Fruit fly (Drosophila melanogaster) whole organism, embryonic: Measurements from ENCODE around the gene Rnf146.

Experiments used
- Aef1 ChIP-seq: fragments of 200-800 bp; sonication (Bioruptor generic); IDR thresholded peaks from 3 replicates; pipeline ENCODE4 v1.3.6; 2022; ENCODE audit warnings: missing biosample characterization, missing genetic modification characterization
- Bdp1 ChIP-seq: fragments of 200-800 bp; sonication (Bioruptor generic); optimal IDR thresholded peaks from 3 replicates; lab custom pipeline; 2016; ENCODE audit warnings: missing biosample characterization, missing genetic modification characterization
- Bgb ChIP-seq: fragments of 200-800 bp; sonication (Bioruptor generic); IDR thresholded peaks from 2 replicates; pipeline ENCODE4 v1.3.6; 2022; ENCODE audit warnings: missing biosample characterization, missing genetic modification characterization; ENCODE audit not compliant: partially characterized antibody
- CG10431 ChIP-seq: fragments of 200-800 bp; sonication (Bioruptor generic); optimal IDR thresholded peaks from 3 replicates; lab custom pipeline; 2018; ENCODE audit warnings: missing biosample characterization, mild to moderate bottlenecking, missing genetic modification characterization
- CG13296 ChIP-seq: fragments of 200-800 bp; sonication (Bioruptor generic); optimal IDR thresholded peaks from 3 replicates; lab custom pipeline; 2018; ENCODE audit warnings: missing biosample characterization, mild to moderate bottlenecking, missing genetic modification characterization
- CG14441 ChIP-seq: fragments of 200-800 bp; sonication (Bioruptor generic); IDR thresholded peaks from 2 replicates; pipeline ENCODE4 v1.3.6; 2022; ENCODE audit warnings: missing biosample characterization, missing genetic modification characterization
- CG14710 ChIP-seq: fragments of 200-800 bp; sonication (Bioruptor generic); optimal IDR thresholded peaks from 3 replicates; lab custom pipeline; 2019; ENCODE audit warnings: missing biosample characterization, mild to moderate bottlenecking, missing genetic modification characterization, moderate library complexity
- CG14965 ChIP-seq: fragments of 200-800 bp; sonication (Bioruptor generic); optimal IDR thresholded peaks from 2 replicates; lab custom pipeline; 2016; ENCODE audit warnings: missing biosample characterization, missing genetic modification characterization, borderline replicate concordance
- CG1647 ChIP-seq: fragments of 200-800 bp; sonication (Bioruptor generic); optimal IDR thresholded peaks from 3 replicates; lab custom pipeline; 2016; ENCODE audit warnings: missing biosample characterization, missing genetic modification characterization
- CG16779 ChIP-seq: fragments of 200-800 bp; sonication (Bioruptor generic); IDR thresholded peaks from 2 replicates; pipeline ENCODE4 v1.3.6; 2022; ENCODE audit warnings: missing biosample characterization, missing genetic modification characterization
- CG17359 ChIP-seq: fragments of 200-800 bp; sonication (Bioruptor generic); optimal IDR thresholded peaks from 3 replicates; lab custom pipeline; 2018; ENCODE audit warnings: missing biosample characterization, mild to moderate bottlenecking, missing genetic modification characterization, moderate library complexity
- CG1792 ChIP-seq: fragments of 200-800 bp; sonication (Bioruptor generic); optimal IDR thresholded peaks from 2 replicates; lab custom pipeline; 2016; ENCODE audit warnings: missing biosample characterization, missing genetic modification characterization
- CG2129 ChIP-seq: fragments of 200-800 bp; sonication (Bioruptor generic); IDR thresholded peaks from 2 replicates; pipeline ENCODE4 v1.3.6; 2022; ENCODE audit warnings: missing biosample characterization, missing genetic modification characterization; ENCODE audit not compliant: partially characterized antibody
- CG32772 ChIP-seq: fragments of 200-800 bp; sonication (Bioruptor generic); IDR thresholded peaks from 2 replicates; pipeline ENCODE4 v1.3.6; 2022; ENCODE audit warnings: missing biosample characterization, missing genetic modification characterization
- CG4820 ChIP-seq: fragments of 200-800 bp; sonication (Bioruptor generic); optimal IDR thresholded peaks from 3 replicates; lab custom pipeline; 2016; ENCODE audit warnings: missing biosample characterization, missing genetic modification characterization
- CG6683 ChIP-seq: fragments of 200-800 bp; sonication (Bioruptor generic); optimal IDR thresholded peaks from 2 replicates; lab custom pipeline; 2017; ENCODE audit warnings: missing biosample characterization, mild to moderate bottlenecking, missing genetic modification characterization, missing genetic modification reagents
- CG7786 ChIP-seq: fragments of 200-800 bp; sonication (Bioruptor generic); optimal IDR thresholded peaks from 2 replicates; lab custom pipeline; 2016; ENCODE audit warnings: missing biosample characterization, missing genetic modification characterization
- CG7839 ChIP-seq: fragments of 200-800 bp; sonication (Bioruptor generic); optimal IDR thresholded peaks from 3 replicates; lab custom pipeline; 2018; ENCODE audit warnings: missing biosample characterization, mild to moderate bottlenecking, missing genetic modification characterization, moderate library complexity
- CG7928 ChIP-seq: fragments of 200-800 bp; sonication (Bioruptor generic); optimal IDR thresholded peaks from 2 replicates; lab custom pipeline; 2017; ENCODE audit warnings: missing biosample characterization, mild to moderate bottlenecking, missing genetic modification characterization
- CG8290 ChIP-seq, 3 experiments: fragments of 200-800 bp; sonication (Bioruptor generic); optimal IDR thresholded peaks; 2 replicates each; lab custom pipeline; 2016 to 2019; ENCODE audit warnings: missing biosample characterization in 3 of 3, missing genetic modification characterization in 3 of 3, mild to moderate bottlenecking in 2 of 3, moderate library complexity in 1 of 3
- CG8359 ChIP-seq: fragments of 200-800 bp; sonication (Bioruptor generic); optimal IDR thresholded peaks from 2 replicates; lab custom pipeline; 2017; ENCODE audit warnings: missing biosample characterization, mild to moderate bottlenecking, missing genetic modification characterization, borderline replicate concordance
- CG8478 ChIP-seq: fragments of >200 bp; optimal IDR thresholded peaks from 2 replicates; lab custom pipeline; 2018
- CG9609 ChIP-seq: fragments of 200-800 bp; sonication (Bioruptor generic); optimal IDR thresholded peaks from 3 replicates; lab custom pipeline; 2016; ENCODE audit warnings: missing biosample characterization, missing genetic modification characterization
- D19A ChIP-seq: fragments of 200-800 bp; optimal IDR thresholded peaks from 3 replicates; lab custom pipeline; 2019; ENCODE audit warnings: missing biosample characterization, mild to moderate bottlenecking, missing genetic modification characterization, moderate library complexity
- GATAe ChIP-seq: fragments of 200-800 bp; sonication (Bioruptor generic); conservative IDR thresholded peaks from 2 replicates; pipeline ENCODE4 v1.3.6; 2022; ENCODE audit warnings: missing biosample characterization, missing genetic modification characterization
- HLHmδ ChIP-seq: fragments of 200-800 bp; sonication (Bioruptor generic); optimal IDR thresholded peaks from 2 replicates; lab custom pipeline; 2018; ENCODE audit warnings: missing biosample characterization, mild to moderate bottlenecking, missing genetic modification characterization, moderate library complexity
- Hr39 ChIP-seq: fragments of >200 bp; optimal IDR thresholded peaks from 2 replicates; lab custom pipeline; 2017
- Nf-YA ChIP-seq: fragments of 200-800 bp; sonication (Bioruptor generic); IDR thresholded peaks from 2 replicates; pipeline ENCODE4 v1.3.6; 2022; ENCODE audit warnings: missing biosample characterization, missing genetic modification characterization
- Nf-YB ChIP-seq: fragments of 200-800 bp; sonication (Bioruptor generic); optimal IDR thresholded peaks from 3 replicates; lab custom pipeline; 2019; ENCODE audit warnings: missing biosample characterization, mild to moderate bottlenecking, missing genetic modification characterization, moderate library complexity
- Rfx ChIP-seq: fragments of 200-800 bp; sonication (Bioruptor generic); IDR thresholded peaks from 2 replicates; pipeline ENCODE4 v1.3.6; 2022; ENCODE audit warnings: missing biosample characterization, missing genetic modification characterization
- Sry-β ChIP-seq: fragments of 200-800 bp; sonication (Bioruptor generic); optimal IDR thresholded peaks from 2 replicates; lab custom pipeline; 2018; ENCODE audit warnings: missing biosample characterization, mild to moderate bottlenecking, missing genetic modification characterization, moderate library complexity
- YL-1 ChIP-seq: fragments of 200-800 bp; sonication (Bioruptor generic); optimal IDR thresholded peaks from 3 replicates; lab custom pipeline; 2017; ENCODE audit warnings: missing biosample characterization, mild to moderate bottlenecking, missing genetic modification characterization
- br ChIP-seq: fragments of >200 bp; optimal IDR thresholded peaks from 2 replicates; lab custom pipeline; 2017
- btn ChIP-seq: fragments of 200-800 bp; sonication (Bioruptor generic); optimal IDR thresholded peaks from 2 replicates; lab custom pipeline; 2016; ENCODE audit warnings: missing biosample characterization, missing genetic modification characterization
- cato ChIP-seq: fragments of 200-800 bp; sonication (Bioruptor generic); optimal IDR thresholded peaks from 2 replicates; lab custom pipeline; 2016; ENCODE audit warnings: missing biosample characterization, missing genetic modification characterization, borderline replicate concordance
- dan ChIP-seq: fragments of 200-800 bp; sonication (Bioruptor generic); IDR thresholded peaks from 2 replicates; pipeline ENCODE4 v1.3.6; 2022; ENCODE audit warnings: missing biosample characterization, missing genetic modification characterization
- dati ChIP-seq: fragments of 200-800 bp; sonication (Bioruptor generic); IDR thresholded peaks from 2 replicates; pipeline ENCODE4 v1.3.6; 2022; ENCODE audit warnings: missing biosample characterization, missing genetic modification characterization
- disco-r ChIP-seq: fragments of 200-800 bp; sonication (Bioruptor generic); optimal IDR thresholded peaks from 2 replicates; lab custom pipeline; 2016; ENCODE audit warnings: missing biosample characterization, missing genetic modification characterization
- gcm ChIP-seq: fragments of 200-800 bp; sonication (Bioruptor generic); optimal IDR thresholded peaks from 2 replicates; lab custom pipeline; 2019; ENCODE audit warnings: missing biosample characterization, mild to moderate bottlenecking, missing genetic modification characterization, moderate library complexity
- gem ChIP-seq: fragments of 200-800 bp; sonication (Bioruptor generic); optimal IDR thresholded peaks from 2 replicates; lab custom pipeline; 2019; ENCODE audit warnings: missing biosample characterization, mild to moderate bottlenecking, missing genetic modification characterization, moderate library complexity
- gro ChIP-seq: fragments of 200-800 bp; sonication (Bioruptor generic); optimal IDR thresholded peaks from 2 replicates; lab custom pipeline; 2016; ENCODE audit warnings: missing biosample characterization, missing genetic modification characterization
- kah ChIP-seq: fragments of 200-800 bp; sonication (Bioruptor generic); optimal IDR thresholded peaks from 2 replicates; lab custom pipeline; 2018; ENCODE audit warnings: missing biosample characterization, mild to moderate bottlenecking, missing genetic modification characterization
- oc ChIP-seq: fragments of 200-800 bp; sonication (Bioruptor generic); optimal IDR thresholded peaks from 2 replicates; lab custom pipeline; 2018; ENCODE audit warnings: missing biosample characterization, mild to moderate bottlenecking, missing genetic modification characterization, moderate library complexity
- onecut ChIP-seq: fragments of 200-800 bp; sonication (Bioruptor generic); IDR thresholded peaks from 2 replicates; pipeline ENCODE4 v1.3.6; 2022; ENCODE audit warnings: missing biosample characterization, missing genetic modification characterization
- peb ChIP-seq: fragments of 200-800 bp; sonication (Bioruptor generic); IDR thresholded peaks from 2 replicates; pipeline ENCODE4 v1.3.6; 2022; ENCODE audit warnings: missing biosample characterization, missing genetic modification characterization
- rib ChIP-seq: fragments of 200-800 bp; sonication (Bioruptor generic); IDR thresholded peaks from 2 replicates; pipeline ENCODE4 v1.3.6; 2022; ENCODE audit warnings: missing biosample characterization, missing genetic modification characterization
- row ChIP-seq: fragments of 200-800 bp; sonication (Bioruptor generic); IDR thresholded peaks from 3 replicates; pipeline ENCODE4 v1.3.6; 2022; ENCODE audit warnings: missing biosample characterization, missing genetic modification characterization
- run ChIP-seq: fragments of 200-800 bp; sonication (Bioruptor generic); optimal IDR thresholded peaks from 3 replicates; lab custom pipeline; 2018; ENCODE audit warnings: missing biosample characterization, mild to moderate bottlenecking, missing genetic modification characterization
- scrt ChIP-seq: fragments of 200-800 bp; sonication (Bioruptor generic); optimal IDR thresholded peaks from 2 replicates; lab custom pipeline; 2018; ENCODE audit warnings: missing biosample characterization, mild to moderate bottlenecking, missing genetic modification characterization, moderate library complexity
- sisA ChIP-seq: fragments of 200-800 bp; sonication (Bioruptor generic); IDR thresholded peaks from 2 replicates; pipeline ENCODE4 v1.3.6; 2022; ENCODE audit warnings: missing biosample characterization, missing genetic modification characterization
- sug ChIP-seq: fragments of 200-800 bp; optimal IDR thresholded peaks from 2 replicates; lab custom pipeline; 2019; ENCODE audit warnings: missing biosample characterization, mild to moderate bottlenecking, missing genetic modification characterization, moderate library complexity
- toy ChIP-seq: fragments of 200-800 bp; sonication (Bioruptor generic); IDR thresholded peaks from 2 replicates; pipeline ENCODE4 v1.3.6; 2022; ENCODE audit warnings: missing biosample characterization, missing genetic modification characterization
- yki ChIP-seq: fragments of >200 bp; optimal IDR thresholded peaks from 3 replicates; lab custom pipeline; 2018

The Rnf146 gene

DNA sequence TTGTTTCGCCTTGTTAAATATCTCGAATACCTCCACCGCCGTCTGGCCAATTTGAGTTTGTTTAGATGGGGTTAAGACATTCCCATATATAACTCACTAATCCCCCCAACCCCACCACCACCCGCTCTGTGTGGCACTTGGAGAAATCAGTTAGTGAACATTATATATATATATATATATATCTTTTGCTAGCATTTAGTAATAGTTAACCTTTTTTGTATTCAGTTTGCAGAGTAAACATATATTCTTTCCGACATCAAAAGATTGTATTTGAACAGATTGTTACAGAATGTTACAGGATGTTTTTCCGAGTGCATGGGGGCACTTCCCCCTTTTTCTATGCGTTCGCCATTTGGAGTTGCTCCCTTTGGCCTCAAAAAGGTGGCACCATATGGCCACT lies 27.9 kb upstream of the Rnf146 start (continued):
- TF ChIP-seq YL-1 = no peak
- TF ChIP-seq kah (GFP tag; lab: Kevin White, UChicago) = no peak
- TF ChIP-seq br (lab: Kevin White, UChicago) = no peak
- 0 out of 2 replicates have a peak, but pooled peaks have one; percentile 13 for TF ChIP-seq CG14441 (GFP tag; lab: Robert Waterston, UW)
- no peak for TF ChIP-seq oc (tag; lab: Kevin White, UChicago)
- TF ChIP-seq scrt = no peak
- no peak for TF ChIP-seq gro (GFP tag; lab: Kevin White, UChicago)
- no peak for TF ChIP-seq Sry-β (GFP tag; lab: Kevin White, UChicago)
- no peak for TF ChIP-seq Aef1
- no peak for TF ChIP-seq CG8290 (GFP tag; optimal IDR thresholded peaks at IDR 0.05; lab: Kevin White, UChicago)
- no peak for TF ChIP-seq CG8290 (tag; optimal IDR thresholded peaks at IDR 0.05; lab: Kevin White, UChicago)
- no peak for TF ChIP-seq Nf-YA (GFP tag; lab: Robert Waterston, UW)
- no peak for TF ChIP-seq GATAe (GFP tag; lab: Robert Waterston, UW)
- peak; percentile 37 for TF ChIP-seq CG17359 (tag; lab: Kevin White, UChicago)
- TF ChIP-seq run (tag; lab: Kevin White, UChicago) = no peak
- TF ChIP-seq sug = no peak
- TF ChIP-seq HLHmδ (GFP tag; lab: Kevin White, UChicago) = no peak
- no peak for TF ChIP-seq CG2129 (GFP tag; lab: Robert Waterston, UW)
- TF ChIP-seq Hr39 (lab: Kevin White, UChicago) = no peak
- no peak for TF ChIP-seq gcm (GFP tag; lab: Kevin White, UChicago)
- no peak for TF ChIP-seq Rfx (GFP tag; lab: Robert Waterston, UW)
- TF ChIP-seq dan = 0 out of 2 replicates have a peak, but pooled peaks have one; percentile 9
- peak; percentile 16 for TF ChIP-seq CG4820
- TF ChIP-seq CG14965 (GFP tag; lab: Kevin White, UChicago) = no peak
- no peak for TF ChIP-seq cato
- peak; percentile 65 for TF ChIP-seq sisA (GFP tag; lab: Robert Waterston, UW)
- peak; percentile 38 for TF ChIP-seq CG14710 (tag; lab: Kevin White, UChicago)
- no peak for TF ChIP-seq CG6683 (GFP tag; lab: Kevin White, UChicago)
- no peak for TF ChIP-seq peb (GFP tag; lab: Robert Waterston, UW)
- no peak for TF ChIP-seq CG13296 (GFP tag; lab: Kevin White, UChicago)
- no peak for TF ChIP-seq onecut (GFP tag; lab: Robert Waterston, UW)
- no peak for TF ChIP-seq CG9609 (GFP tag; lab: Kevin White, UChicago)
- no peak for TF ChIP-seq CG8359 (GFP tag; lab: Kevin White, UChicago)
- no peak for TF ChIP-seq CG1647 (GFP tag; lab: Kevin White, UChicago)
- TF ChIP-seq disco-r (GFP tag; lab: Kevin White, UChicago) = no peak
- TF ChIP-seq Bdp1 = no peak
- no peak for TF ChIP-seq CG10431 (GFP tag; lab: Kevin White, UChicago)
- peak; percentile 67 for TF ChIP-seq gem
- no peak for TF ChIP-seq CG7786 (GFP tag; lab: Kevin White, UChicago)
- peak; percentile 52 for TF ChIP-seq CG7839 (tag; lab: Kevin White, UChicago)
- no peak for TF ChIP-seq yki (lab: Kevin White, UChicago)
- TF ChIP-seq CG32772 (GFP tag; lab: Robert Waterston, UW) = peak; percentile 57
- TF ChIP-seq D19A (tag; lab: Kevin White, UChicago) = peak; percentile 32
- no peak for TF ChIP-seq CG1792 (GFP tag; lab: Kevin White, UChicago)
- TF ChIP-seq dati (GFP tag; lab: Robert Waterston, UW) = 0 out of 2 replicates have a peak, but pooled peaks have one; percentile 24
- no peak for TF ChIP-seq btn (GFP tag; lab: Kevin White, UChicago)
- no peak for TF ChIP-seq Nf-YB (GFP tag; lab: Kevin White, UChicago)
- no peak for TF ChIP-seq CG8478 (lab: Kevin White, UChicago)
- TF ChIP-seq Bgb (GFP tag; lab: Robert Waterston, UW) = no peak
- TF ChIP-seq CG7928 (GFP tag; lab: Kevin White, UChicago) = no peak
- TF ChIP-seq row (GFP tag; lab: Robert Waterston, UW) = peak; percentile 68
- TF ChIP-seq rib = no peak
- TF ChIP-seq toy (GFP tag; lab: Robert Waterston, UW) = no peak
- TF ChIP-seq CG16779 (GFP tag; lab: Robert Waterston, UW) = no peak
